Worm (Caenorhabditis elegans) whole organism, L4 larva: ENCODE data around the gene T01D3.6.

ENCODE experiments used
- F44E2.7 ChIP-seq: fragments of 200-800 bp; sonication (Bioruptor generic); IDR thresholded peaks from 2 replicates; pipeline ENCODE4 v2.1.2; 2022; ENCODE audit warnings: missing genetic modification characterization, missing compliant biosample characterization
- F49E8.2 ChIP-seq: sonication (generic microtip); optimal IDR thresholded peaks from 2 replicates; lab custom pipeline; 2016; ENCODE audit warnings: missing compliant biosample characterization, mild to moderate bottlenecking, missing genetic modification characterization, borderline replicate concordance
- R02D3.7 ChIP-seq: fragments of 150-350 bp; sonication (generic microtip); optimal IDR thresholded peaks from 3 replicates; lab custom pipeline; 2014; ENCODE audit warnings: missing biosample characterization, missing genetic modification characterization
- Y5F2A.4 ChIP-seq: fragments of 200-800 bp; sonication (Bioruptor generic); optimal IDR thresholded peaks from 2 replicates; lab custom pipeline; 2018; ENCODE audit warnings: mild to moderate bottlenecking, missing genetic modification characterization, missing compliant biosample characterization
- Y75B8A.6 ChIP-seq: fragments of 200-800 bp; sonication (Bioruptor generic); IDR thresholded peaks from 2 replicates; pipeline ENCODE4 v1.3.6; 2022; ENCODE audit warnings: missing genetic modification reagents, missing genetic modification characterization, missing compliant biosample characterization
- ZK337.2 ChIP-seq: fragments of 200-800 bp; sonication (Bioruptor generic); IDR thresholded peaks from 2 replicates; pipeline ENCODE4 v1.3.6; 2022; ENCODE audit warnings: missing genetic modification reagents, missing genetic modification characterization, missing compliant biosample characterization
- aha-1 ChIP-seq: fragments of 150-350 bp; peaks from one replicate; lab custom pipeline; 2014; ENCODE audit warnings: missing biosample characterization, missing genetic modification characterization
- ama-1 ChIP-seq: fragments of 150-350 bp; optimal IDR thresholded peaks from 2 replicates; lab custom pipeline; 2014; ENCODE audit warnings: inconsistent platforms, mixed read lengths
- attf-4 ChIP-seq: sonication (generic microtip); optimal IDR thresholded peaks from 3 replicates; lab custom pipeline; 2017; ENCODE audit warnings: missing biosample characterization, missing genetic modification characterization
- ceh-82 ChIP-seq: sonication (generic microtip); optimal IDR thresholded peaks from 2 replicates; lab custom pipeline; 2017; ENCODE audit warnings: missing biosample characterization, missing genetic modification characterization
- cey-2 ChIP-seq: sonication (generic microtip); optimal IDR thresholded peaks from 3 replicates; lab custom pipeline; 2017; ENCODE audit warnings: missing genetic modification characterization, mild to moderate bottlenecking, missing compliant biosample characterization, antibody characterized with exemption, borderline replicate concordance; ENCODE audit not compliant: insufficient read depth
- daf-16 ChIP-seq, 3 experiments: sonication (generic microtip); optimal IDR thresholded peaks; 2 replicates each; lab custom pipeline; 2016 to 2017; ENCODE audit warnings: missing genetic modification characterization in 3 of 3, missing genetic modification reagents in 3 of 3, mild to moderate bottlenecking in 2 of 3, missing compliant biosample characterization in 2 of 3, missing biosample characterization in 1 of 3, moderate library complexity in 1 of 3
- dmd-6 ChIP-seq: fragments of 200-800 bp; sonication (Bioruptor generic); IDR thresholded peaks from 2 replicates; pipeline ENCODE4 v1.3.6; 2022; ENCODE audit warnings: missing genetic modification reagents, missing genetic modification characterization, missing compliant biosample characterization
- dmd-8 ChIP-seq: fragments of 200-800 bp; sonication (Bioruptor generic); IDR thresholded peaks from 2 replicates; pipeline ENCODE4 v1.3.6; 2022; ENCODE audit warnings: missing genetic modification characterization, missing compliant biosample characterization
- dmd-9 ChIP-seq: fragments of 200-800 bp; sonication (Bioruptor generic); IDR thresholded peaks from 2 replicates; pipeline ENCODE4 v1.3.6; 2022; ENCODE audit warnings: missing genetic modification reagents, missing genetic modification characterization, missing compliant biosample characterization
- dve-1 ChIP-seq: sonication (generic microtip); optimal IDR thresholded peaks from 2 replicates; lab custom pipeline; 2017; ENCODE audit warnings: antibody characterized with exemption, mild to moderate bottlenecking, missing genetic modification characterization, missing compliant biosample characterization; ENCODE audit not compliant: insufficient read depth
- hlh-11 ChIP-seq: fragments of 200-800 bp; sonication (Bioruptor generic); optimal IDR thresholded peaks from 2 replicates; lab custom pipeline; 2018; ENCODE audit warnings: mild to moderate bottlenecking, missing genetic modification characterization, missing compliant biosample characterization
- jun-1 ChIP-seq: fragments of 150-350 bp; optimal IDR thresholded peaks from 2 replicates; lab custom pipeline; 2014; ENCODE audit warnings: missing biosample characterization, missing genetic modification reagents, missing genetic modification characterization
- lin-1 ChIP-seq: fragments of 200-800 bp; sonication (Bioruptor generic); IDR thresholded peaks from 2 replicates; pipeline ENCODE4 v1.3.6; 2022; ENCODE audit warnings: missing genetic modification reagents, missing genetic modification characterization, missing compliant biosample characterization
- lin-29 ChIP-seq: fragments of 200-800 bp; sonication (Bioruptor generic); IDR thresholded peaks from 2 replicates; pipeline ENCODE4 v1.3.6; 2022; ENCODE audit warnings: missing genetic modification reagents, missing genetic modification characterization, missing compliant biosample characterization
- mdt-29 ChIP-seq: fragments of 200-800 bp; sonication (Bioruptor generic); IDR thresholded peaks from 2 replicates; pipeline ENCODE4 v1.3.6; 2022; ENCODE audit warnings: missing genetic modification reagents, missing genetic modification characterization, missing compliant biosample characterization
- mes-2 ChIP-seq: sonication (generic microtip); optimal IDR thresholded peaks from 2 replicates; lab custom pipeline; 2016; ENCODE audit warnings: missing genotype, mild to moderate bottlenecking, missing genetic modification characterization, missing compliant biosample characterization; ENCODE audit not compliant: poor library complexity, severe bottlenecking
- nhr-102 ChIP-seq: sonication (generic microtip); optimal IDR thresholded peaks from 2 replicates; lab custom pipeline; 2016; ENCODE audit warnings: mild to moderate bottlenecking, missing genetic modification characterization, moderate library complexity, missing compliant biosample characterization
- nhr-28 ChIP-seq: fragments of 150-350 bp; optimal IDR thresholded peaks from 2 replicates; lab custom pipeline; 2014; ENCODE audit warnings: missing biosample characterization, missing genetic modification characterization
- nhr-77 ChIP-seq: fragments of 150-350 bp; optimal IDR thresholded peaks from 2 replicates; lab custom pipeline; 2014; ENCODE audit warnings: missing biosample characterization, missing genetic modification characterization
- pqm-1 ChIP-seq: sonication (generic microtip); optimal IDR thresholded peaks from 2 replicates; lab custom pipeline; 2017; ENCODE audit warnings: missing biosample characterization, missing genetic modification characterization
- saeg-2 ChIP-seq: fragments of 200-800 bp; sonication (Bioruptor generic); IDR thresholded peaks from 2 replicates; pipeline ENCODE4 v1.3.6; 2022; ENCODE audit warnings: missing genetic modification reagents, missing genetic modification characterization, missing compliant biosample characterization
- unc-62 ChIP-seq, 3 experiments: fragments of 150-350 bp in 1 of 3; sonication (generic microtip); optimal IDR thresholded peaks in 2 of 3; peaks in 1 of 3; 1 replicate in 1 of 3; 2 replicates in 2 of 3; lab custom pipeline; 2014 to 2017; ENCODE audit warnings: missing biosample characterization in 3 of 3, missing genetic modification characterization in 3 of 3, missing genetic modification reagents in 3 of 3, missing genotype in 1 of 3
- vab-7 ChIP-seq: fragments of 200-800 bp; sonication (Bioruptor generic); IDR thresholded peaks from 2 replicates; pipeline ENCODE4 v1.3.6; 2022; ENCODE audit warnings: missing genetic modification reagents, missing genetic modification characterization, missing compliant biosample characterization
- zip-2 ChIP-seq: fragments of 150-350 bp; optimal IDR thresholded peaks from 2 replicates; lab custom pipeline; 2014; ENCODE audit warnings: missing biosample characterization, missing genetic modification characterization
- ztf-11 ChIP-seq: fragments of 150-350 bp; optimal IDR thresholded peaks from 2 replicates; lab custom pipeline; 2014; ENCODE audit warnings: missing biosample characterization, missing genetic modification characterization

T01D3.6 gene

ce11 chrV:13730762-13731161, 14.1 kb downstream of the T01D3.6 start, which contains the start of gene dct-17:
dct-17 (minus strand) TSS chrV:13730784.
- TF ChIP-seq dmd-8 (GFP tag; lab: Robert Waterston, UW) (no peak), jun-1 (tag; lab: Kevin White, UChicago) (no peak), lin-29 (GFP tag; lab: Robert Waterston, UW) (no peak), daf-16 (GFP tag; optimal IDR thresholded peaks at IDR 0.05; lab: Kevin White, UChicago) (no peak), daf-16 (tag; optimal IDR thresholded peaks at IDR 0.05; lab: Kevin White, UChicago) (peak; percentile 6), Y75B8A.6 (GFP tag; lab: Robert Waterston, UW) (no peak), vab-7 (GFP tag; lab: Robert Waterston, UW) (no peak), nhr-28 (tag; lab: Kevin White, UChicago) (peak; percentile 31), ceh-82 (tag; lab: Kevin White, UChicago) (no peak), mdt-29 (GFP tag; lab: Robert Waterston, UW) (no peak), dmd-6 (GFP tag; lab: Robert Waterston, UW) (peak; percentile 70), cey-2 (tag; lab: Kevin White, UChicago) (no peak), Y5F2A.4 (no peak), dmd-9 (GFP tag; lab: Robert Waterston, UW) (no peak), ZK337.2 (no peak), aha-1 (tag; lab: Kevin White, UChicago) (peak; percentile 14), lin-1 (GFP tag; lab: Robert Waterston, UW) (no peak), pqm-1 (peak; percentile 48), attf-4 (tag; lab: Kevin White, UChicago) (no peak)
- TF ChIP-seq, all 104 proteins: peak for 5

ce11 chrV:13736147-13736546, 19.5 kb downstream of the T01D3.6 start, which contains the start of gene F35E12.6:
F35E12.6 (minus strand) TSS chrV:13736247.
- TF ChIP-seq daf-16 (GFP tag; optimal IDR thresholded peaks at IDR 0.05; lab: Kevin White, UChicago) (no peak), daf-16 (tag; optimal IDR thresholded peaks at IDR 0.05; lab: Kevin White, UChicago) (peak; percentile 36), pqm-1 (peak; percentile 15), nhr-77 (no peak), unc-62 (GFP tag; optimal IDR thresholded peaks at IDR 0.05 in 1 of 2; lab: Kevin White, UChicago) (peak in 1 of 2 experiments; percentile 66), unc-62 (tag; optimal IDR thresholded peaks at IDR 0.05; lab: Kevin White, UChicago) (no peak), ztf-11 (tag; lab: Kevin White, UChicago) (no peak), dve-1 (tag; lab: Kevin White, UChicago) (peak; percentile 2)
- TF ChIP-seq, all 104 proteins: peak for 4

DNA sequence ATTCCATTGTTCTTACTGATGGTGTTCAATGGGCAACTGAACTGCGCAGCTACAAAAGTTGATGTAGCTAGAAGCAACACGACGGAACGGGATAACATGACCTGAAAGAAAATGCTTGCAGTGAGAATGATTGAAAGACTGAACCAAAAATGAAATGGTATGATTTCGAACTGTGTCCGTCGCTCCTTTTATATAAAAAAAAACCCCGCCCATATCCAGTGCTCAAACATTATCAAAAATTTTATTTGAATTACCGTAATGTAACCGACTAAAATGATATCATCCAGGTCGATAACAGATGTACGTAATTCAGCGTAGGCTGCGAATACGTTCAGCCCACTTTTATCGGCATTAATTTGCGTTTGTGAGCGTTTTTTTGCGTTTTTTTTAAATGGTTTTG, 21.8 kb downstream of the T01D3.6 start, which contains the start of gene irg-5:
irg-5 (minus strand) TSS at position 101 of the 400 bp plus-strand sequence.
- TF ChIP-seq unc-62 (GFP tag; optimal IDR thresholded peaks at IDR 0.05 in 1 of 2; lab: Kevin White, UChicago) (peak in 1 of 2 experiments; percentile 50), unc-62 (tag; optimal IDR thresholded peaks at IDR 0.05; lab: Kevin White, UChicago) (no peak), mes-2 (tag; lab: Kevin White, UChicago) (no peak), F49E8.2 (tag; lab: Kevin White, UChicago) (no peak), saeg-2 (no peak)
- TF ChIP-seq, all 104 proteins: peak for 1

DNA sequence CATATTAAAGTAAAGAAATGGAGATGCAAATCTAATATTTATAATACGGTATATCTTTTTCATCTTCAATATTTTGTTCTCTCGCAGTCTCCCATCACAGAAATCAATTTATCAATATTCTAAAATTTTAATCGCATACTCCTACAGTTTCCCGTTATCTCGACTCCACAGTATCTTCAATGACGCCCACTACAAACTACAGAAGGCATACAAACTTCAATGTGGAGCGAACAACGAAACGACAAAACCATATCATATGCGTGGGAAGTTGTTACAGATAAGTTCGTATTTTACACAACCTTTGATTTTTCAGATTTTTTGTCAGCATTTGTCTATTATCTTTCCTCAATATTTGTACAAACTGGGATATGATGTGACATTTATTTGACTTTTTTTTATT, 23.3 kb downstream of the T01D3.6 start:
- peak; percentile 38; the same call in 1 of the 2 replicates for TF ChIP-seq dmd-6 (GFP tag; lab: Robert Waterston, UW)
- no peak for TF ChIP-seq R02D3.7 (tag; lab: Kevin White, UChicago)
- peak; percentile 94 for TF ChIP-seq nhr-28 (tag; lab: Kevin White, UChicago)
- TF ChIP-seq F44E2.7 (GFP tag; lab: Robert Waterston, UW) = no peak
- TF ChIP-seq attf-4 (tag; lab: Kevin White, UChicago) = no peak
- TF ChIP-seq hlh-11 (tag; lab: Kevin White, UChicago) = peak; percentile 30
- no peak for TF ChIP-seq daf-16 (GFP tag; optimal IDR thresholded peaks at IDR 0.05; lab: Kevin White, UChicago)
- TF ChIP-seq daf-16 (tag; optimal IDR thresholded peaks at IDR 0.05; lab: Kevin White, UChicago) = peak; percentile 67
- TF ChIP-seq pqm-1 = peak; percentile 72
- peak; percentile 81 for TF ChIP-seq dve-1 (tag; lab: Kevin White, UChicago)
- TF ChIP-seq zip-2 (tag; lab: Kevin White, UChicago) = no peak
- no peak for TF ChIP-seq Y5F2A.4
- no peak for TF ChIP-seq ama-1 (lab: Kevin White, UChicago)
- TF ChIP-seq nhr-102 (tag; lab: Kevin White, UChicago) = peak; percentile 0
